Worm (Caenorhabditis elegans) whole organism, early embryonic: ENCODE results near the gene srx-22.
A peak's percentile ranks its signal among the peaks of the same experiment; 100 is the strongest.

Experiments used
- B0310.2 ChIP-seq: sonication (generic microtip); optimal IDR thresholded peaks from 2 replicates; lab custom pipeline; 2016; ENCODE audit warnings: mild to moderate bottlenecking, missing genetic modification characterization, missing compliant biosample characterization
- F13C5.2 ChIP-seq: sonication (generic microtip); optimal IDR thresholded peaks from 2 replicates; lab custom pipeline; 2017; ENCODE audit warnings: mild to moderate bottlenecking, missing genetic modification characterization, inconsistent platforms, missing compliant biosample characterization
- aly-1 ChIP-seq: sonication (generic microtip); optimal IDR thresholded peaks from 2 replicates; lab custom pipeline; 2016; ENCODE audit warnings: missing genetic modification characterization, missing compliant biosample characterization
- ama-1 ChIP-seq: fragments of 150-350 bp; optimal IDR thresholded peaks from 2 replicates; lab custom pipeline; 2014
- ceh-13 ChIP-seq: fragments of 200-800 bp; sonication (Bioruptor generic); optimal IDR thresholded peaks from 2 replicates; lab custom pipeline; 2018; ENCODE audit warnings: mild to moderate bottlenecking, missing genetic modification characterization, missing compliant biosample characterization
- ceh-36 ChIP-seq: sonication (generic microtip); optimal IDR thresholded peaks from 2 replicates; lab custom pipeline; 2016; ENCODE audit warnings: missing genetic modification characterization, inconsistent platforms, missing compliant biosample characterization
- ets-7 ChIP-seq: sonication (generic microtip); optimal IDR thresholded peaks from 2 replicates; lab custom pipeline; 2016; ENCODE audit warnings: missing genotype, missing genetic modification characterization, missing compliant biosample characterization
- flt-1 ChIP-seq: fragments of 200-800 bp; sonication (Bioruptor generic); IDR thresholded peaks from 2 replicates; pipeline ENCODE4 v1.3.6; 2022; ENCODE audit warnings: missing genetic modification characterization, missing compliant biosample characterization
- hmbx-1 ChIP-seq: sonication (generic microtip); optimal IDR thresholded peaks from 2 replicates; lab custom pipeline; 2016; ENCODE audit warnings: mild to moderate bottlenecking, missing genetic modification characterization, missing compliant biosample characterization
- hmg-4 ChIP-seq: fragments of 200-800 bp; sonication (Bioruptor generic); optimal IDR thresholded peaks from 2 replicates; lab custom pipeline; 2018; ENCODE audit warnings: mild to moderate bottlenecking, missing genetic modification characterization, missing compliant biosample characterization
- hnd-1 ChIP-seq: sonication (generic microtip); optimal IDR thresholded peaks from 2 replicates; lab custom pipeline; 2016; ENCODE audit warnings: missing genetic modification characterization, missing compliant biosample characterization
- pes-1 ChIP-seq: fragments of 200-800 bp; sonication (Bioruptor generic); IDR thresholded peaks from 2 replicates; pipeline ENCODE4 v1.3.6; 2022; ENCODE audit warnings: missing genetic modification reagents, missing genetic modification characterization, missing compliant biosample characterization
- scrt-1 ChIP-seq: fragments of 200-800 bp; sonication (Bioruptor generic); IDR thresholded peaks from 2 replicates; pipeline ENCODE4 v1.3.6; 2022; ENCODE audit warnings: missing genetic modification characterization, missing compliant biosample characterization
- sea-1 ChIP-seq: fragments of 200-800 bp; sonication (Bioruptor generic); conservative IDR thresholded peaks from 2 replicates; pipeline ENCODE4 v1.3.6; 2022; ENCODE audit warnings: missing genetic modification characterization, missing compliant biosample characterization
- tbx-11 ChIP-seq: fragments of 200-800 bp; sonication (Bioruptor generic); IDR thresholded peaks from 2 replicates; pipeline ENCODE4 v1.3.6; 2022; ENCODE audit warnings: missing genetic modification characterization, missing compliant biosample characterization
- tbx-37 ChIP-seq: fragments of 200-800 bp; sonication (Bioruptor generic); conservative IDR thresholded peaks from 2 replicates; pipeline ENCODE4 v1.3.6; 2022; ENCODE audit warnings: missing genetic modification reagents, missing genetic modification characterization, missing compliant biosample characterization
- tra-4 ChIP-seq: sonication (generic microtip); optimal IDR thresholded peaks from 2 replicates; lab custom pipeline; 2017; ENCODE audit warnings: missing genetic modification characterization, missing compliant biosample characterization

srx-22 gene

ce11 chrV:695914-696313 lies 16.2 kb downstream of the srx-22 start, which contains the start of gene srj-52:
Gene srj-52, minus strand, starts transcription at chrV:696014.
- TF ChIP-seq hmg-4 (GFP tag; lab: Kevin White, UChicago): no peak
- TF ChIP-seq F13C5.2 (tag; lab: Kevin White, UChicago): no peak
- TF ChIP-seq tbx-37 (GFP tag; lab: Robert Waterston, UW): no peak
- TF ChIP-seq ceh-36: no peak
- no peak for TF ChIP-seq pes-1 (GFP tag; lab: Robert Waterston, UW)
- TF ChIP-seq aly-1: no peak
- no peak for TF ChIP-seq B0310.2 (tag; lab: Kevin White, UChicago)
- TF ChIP-seq flt-1 (GFP tag; lab: Robert Waterston, UW): no peak
- no peak for TF ChIP-seq sea-1 (GFP tag; lab: Robert Waterston, UW)
- TF ChIP-seq ceh-13 (GFP tag; lab: Kevin White, UChicago): no peak
- no peak for TF ChIP-seq hnd-1
- no peak for TF ChIP-seq hmbx-1 (tag; lab: Kevin White, UChicago)

ce11 chrV:699051-699450 lies 19.3 kb downstream of the srx-22 start:
- no peak for TF ChIP-seq tra-4 (tag; lab: Kevin White, UChicago)
- no peak for TF ChIP-seq tbx-37 (GFP tag; lab: Robert Waterston, UW)
- no peak for TF ChIP-seq scrt-1 (GFP tag; lab: Robert Waterston, UW)
- no peak for TF ChIP-seq pes-1 (GFP tag; lab: Robert Waterston, UW)
- TF ChIP-seq ceh-13 (GFP tag; lab: Kevin White, UChicago): no peak
- no peak for TF ChIP-seq ets-7 (tag; lab: Kevin White, UChicago)
- no peak for TF ChIP-seq sea-1 (GFP tag; lab: Robert Waterston, UW)
- TF ChIP-seq ama-1 (lab: Kevin White, UChicago): no peak
- TF ChIP-seq tbx-11 (GFP tag; lab: Robert Waterston, UW): no peak
- no peak for TF ChIP-seq B0310.2 (tag; lab: Kevin White, UChicago)
- TF ChIP-seq F13C5.2 (tag; lab: Kevin White, UChicago): no peak
- TF ChIP-seq hmbx-1 (tag; lab: Kevin White, UChicago): no peak
- no peak for TF ChIP-seq hmg-4 (GFP tag; lab: Kevin White, UChicago)
- no peak for TF ChIP-seq ceh-36
- no peak for TF ChIP-seq flt-1 (GFP tag; lab: Robert Waterston, UW)
- no peak for TF ChIP-seq aly-1
- no peak for TF ChIP-seq hnd-1

ce11 chrV:699489-700129 lies 19.8 kb downstream of the srx-22 start, which contains the start of the genes ugt-29 and srx-5:
Gene ugt-29, minus strand, starts transcription at chrV:699589.
Gene srx-5, plus strand, starts transcription at chrV:700079.
- TF ChIP-seq flt-1 (GFP tag; lab: Robert Waterston, UW): no peak
- TF ChIP-seq ceh-36: no peak
- no peak for TF ChIP-seq B0310.2 (tag; lab: Kevin White, UChicago)
- TF ChIP-seq tbx-11 (GFP tag; lab: Robert Waterston, UW): no peak
- TF ChIP-seq tra-4 (tag; lab: Kevin White, UChicago): no peak
- no peak for TF ChIP-seq ama-1 (lab: Kevin White, UChicago)
- no peak for TF ChIP-seq hnd-1
- TF ChIP-seq sea-1 (GFP tag; lab: Robert Waterston, UW): no peak
- TF ChIP-seq hmg-4 (GFP tag; lab: Kevin White, UChicago): no peak
- TF ChIP-seq tbx-37 (GFP tag; lab: Robert Waterston, UW): no peak
- TF ChIP-seq ets-7 (tag; lab: Kevin White, UChicago): no peak
- no peak for TF ChIP-seq scrt-1 (GFP tag; lab: Robert Waterston, UW)
- no peak for TF ChIP-seq hmbx-1 (tag; lab: Kevin White, UChicago)
- TF ChIP-seq pes-1 (GFP tag; lab: Robert Waterston, UW): no peak
- no peak for TF ChIP-seq aly-1
- TF ChIP-seq F13C5.2 (tag; lab: Kevin White, UChicago): no peak
- no peak for TF ChIP-seq ceh-13 (GFP tag; lab: Kevin White, UChicago)

ce11 chrV:702260-702659 lies 22.5 kb downstream of the srx-22 start, which contains the start of gene srbc-37:
Gene srbc-37, plus strand, starts transcription at chrV:702560.
- no peak for TF ChIP-seq F13C5.2 (tag; lab: Kevin White, UChicago)
- TF ChIP-seq hmg-4 (GFP tag; lab: Kevin White, UChicago): no peak
- TF ChIP-seq B0310.2 (tag; lab: Kevin White, UChicago): no peak
- no peak for TF ChIP-seq sea-1 (GFP tag; lab: Robert Waterston, UW)
- no peak for TF ChIP-seq ama-1 (lab: Kevin White, UChicago)
- no peak for TF ChIP-seq ceh-13 (GFP tag; lab: Kevin White, UChicago)
- no peak for TF ChIP-seq tra-4 (tag; lab: Kevin White, UChicago)
- TF ChIP-seq ceh-36: no peak
- TF ChIP-seq tbx-37 (GFP tag; lab: Robert Waterston, UW): no peak
- TF ChIP-seq hmbx-1 (tag; lab: Kevin White, UChicago): no peak
- TF ChIP-seq tbx-11 (GFP tag; lab: Robert Waterston, UW): no peak
- no peak for TF ChIP-seq flt-1 (GFP tag; lab: Robert Waterston, UW)
- no peak for TF ChIP-seq scrt-1 (GFP tag; lab: Robert Waterston, UW)
- TF ChIP-seq pes-1 (GFP tag; lab: Robert Waterston, UW): no peak
- no peak for TF ChIP-seq hnd-1
- no peak for TF ChIP-seq ets-7 (tag; lab: Kevin White, UChicago)
- TF ChIP-seq aly-1: no peak

ce11 chrV:706449-706848 lies 26.7 kb downstream of the srx-22 start:
- TF ChIP-seq scrt-1 (GFP tag; lab: Robert Waterston, UW): peak; percentile 68; the same call in 1 of the 2 replicates
- peak; percentile 27; the same call in 1 of the 2 replicates for TF ChIP-seq tbx-11 (GFP tag; lab: Robert Waterston, UW)
- peak; percentile 37; the same call in 1 of the 2 replicates for TF ChIP-seq flt-1 (GFP tag; lab: Robert Waterston, UW)
- 0 out of 2 replicates have a peak, but pooled peaks have one; percentile 4 for TF ChIP-seq tbx-37 (GFP tag; lab: Robert Waterston, UW)
- peak; percentile 78 for TF ChIP-seq pes-1 (GFP tag; lab: Robert Waterston, UW)

ce11 chrV:706918-707317 lies 27.2 kb downstream of the srx-22 start, which contains the start of gene srbc-38:
Gene srbc-38, plus strand, starts transcription at chrV:707218.
- TF ChIP-seq sea-1 (GFP tag; lab: Robert Waterston, UW): no peak
- TF ChIP-seq tbx-11 (GFP tag; lab: Robert Waterston, UW): no peak
- TF ChIP-seq scrt-1 (GFP tag; lab: Robert Waterston, UW): no peak
- no peak for TF ChIP-seq ets-7 (tag; lab: Kevin White, UChicago)
- no peak for TF ChIP-seq B0310.2 (tag; lab: Kevin White, UChicago)
- no peak for TF ChIP-seq flt-1 (GFP tag; lab: Robert Waterston, UW)
- TF ChIP-seq hnd-1: no peak
- no peak for TF ChIP-seq ama-1 (lab: Kevin White, UChicago)
- TF ChIP-seq tbx-37 (GFP tag; lab: Robert Waterston, UW): no peak
- no peak for TF ChIP-seq F13C5.2 (tag; lab: Kevin White, UChicago)
